Fruit fly (Drosophila melanogaster): ENCODE data around the gene CG9682.

Gene CG9682

dm6 chr3R:30258298-30258990 is 7.7 kb downstream of the CG9682 start:
- TF ChIP-seq noc (tag; optimal IDR thresholded peaks at IDR 0.05), result no peak

- no peak for TF ChIP-seq noc (tag; optimal IDR thresholded peaks at IDR 0.05)
Observed at dm6 chr3R:30258991-30259351, 8.2 kb downstream of the CG9682 start.

- no peak for TF ChIP-seq noc (tag; optimal IDR thresholded peaks at IDR 0.05)
Observed at dm6 chr3R:30259561-30259960, 8.8 kb downstream of the CG9682 start.

DNA sequence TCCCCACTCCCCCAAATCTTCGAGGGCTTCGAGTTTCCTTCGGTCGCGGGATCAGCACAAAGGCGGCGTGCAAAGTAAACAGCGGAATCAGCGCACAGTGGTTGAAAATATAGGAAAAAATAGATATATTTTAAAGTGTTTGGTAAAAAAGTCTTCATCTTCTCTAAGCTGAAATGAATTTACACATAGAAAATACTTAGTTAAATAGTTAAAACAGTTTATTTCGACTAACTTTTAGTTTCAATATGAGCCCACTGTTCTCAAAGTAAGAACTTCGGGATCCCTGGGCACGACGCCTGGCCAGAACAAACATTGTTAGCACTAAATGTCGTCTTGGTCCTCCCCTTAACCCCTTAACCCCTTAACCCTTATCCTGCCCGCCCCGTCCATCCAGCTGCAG is 11.1 kb downstream of the CG9682 start:
- TF ChIP-seq noc (tag; optimal IDR thresholded peaks at IDR 0.05), result no peak

dm6 chr3R:30263708-30264107 is 13.0 kb downstream of the CG9682 start:
- TF ChIP-seq noc (tag; optimal IDR thresholded peaks at IDR 0.05), result no peak

DNA sequence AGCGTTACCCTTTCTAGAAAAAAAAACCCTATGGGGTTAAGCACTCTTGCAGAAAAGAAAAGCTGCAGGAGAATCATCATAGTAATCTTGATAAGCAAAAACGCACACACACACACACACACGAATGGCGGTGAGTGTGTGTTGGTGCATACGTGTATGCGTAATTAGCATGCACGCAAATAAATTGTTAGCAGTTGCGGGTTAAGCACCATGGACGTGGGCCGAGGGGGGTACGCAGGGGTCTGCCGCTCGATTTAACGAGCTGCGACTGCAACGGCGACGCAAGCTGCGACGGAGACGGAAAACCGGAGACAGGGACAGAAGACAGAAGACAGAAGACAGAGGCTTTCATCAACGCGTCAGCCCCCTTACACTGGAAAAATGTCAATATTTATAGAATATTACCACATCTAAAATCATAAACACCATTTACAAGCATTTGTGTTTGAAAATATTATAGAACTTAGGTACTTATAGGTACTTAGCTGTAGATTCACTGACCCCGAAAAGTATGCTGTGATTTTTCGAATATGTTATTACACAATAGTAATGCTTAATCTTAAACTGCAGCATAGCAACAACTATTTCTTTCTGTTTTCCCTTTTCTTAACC is 14.0 kb downstream of the CG9682 start:
- TF ChIP-seq noc (tag; optimal IDR thresholded peaks at IDR 0.05), result no peak

- TF ChIP-seq noc (tag; optimal IDR thresholded peaks at IDR 0.05), result no peak
Observed at dm6 chr3R:30265420-30265819, 14.7 kb downstream of the CG9682 start.

dm6 chr3R:30268733-30269132 is 18.0 kb downstream of the CG9682 start:
- no peak for TF ChIP-seq noc (tag; optimal IDR thresholded peaks at IDR 0.05)

dm6 chr3R:30270318-30271119 is 19.8 kb downstream of the CG9682 start:
- TF ChIP-seq noc (tag; optimal IDR thresholded peaks at IDR 0.05), result no peak

dm6 chr3R:30271120-30271467 is 20.4 kb downstream of the CG9682 start:
- no peak for TF ChIP-seq noc (tag; optimal IDR thresholded peaks at IDR 0.05)

DNA sequence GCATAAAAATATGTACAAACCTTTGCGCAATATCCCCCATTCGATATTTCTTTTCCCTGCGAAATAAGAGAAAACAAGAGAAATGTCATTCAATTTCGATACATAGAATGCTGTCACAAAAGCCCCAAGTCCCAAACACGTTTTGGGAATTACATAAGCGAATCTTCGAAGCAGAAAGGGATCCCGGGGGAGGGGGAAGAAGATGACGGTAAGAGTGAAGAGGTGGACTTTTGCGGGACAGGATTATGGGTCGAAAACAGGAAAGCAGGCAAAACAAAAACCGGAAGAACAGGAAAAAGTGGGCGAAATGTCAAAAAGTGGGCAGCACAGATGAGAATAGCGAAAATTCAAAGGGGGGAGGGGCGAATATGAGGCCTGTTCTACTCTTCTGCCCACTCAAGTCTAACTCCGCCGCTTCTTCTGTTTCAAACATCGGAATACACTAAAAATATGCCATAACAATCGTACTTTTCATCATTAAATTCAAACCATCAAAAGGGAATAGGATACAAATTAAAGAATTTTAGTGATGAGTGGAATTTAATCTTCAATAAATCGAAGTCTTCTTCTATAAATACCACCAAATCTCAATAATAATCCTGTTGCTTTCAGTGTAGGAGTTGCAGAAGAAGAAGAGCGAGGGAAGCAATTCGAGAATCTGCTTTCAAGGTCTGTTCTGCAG is 21.6 kb downstream of the CG9682 start:
- TF ChIP-seq noc (tag; optimal IDR thresholded peaks at IDR 0.05), result no peak

dm6 chr3R:30272858-30273379 is 22.2 kb downstream of the CG9682 start:
- TF ChIP-seq noc (tag; optimal IDR thresholded peaks at IDR 0.05), result no peak

dm6 chr3R:30273898-30274297 is 23.2 kb downstream of the CG9682 start:
- no peak for TF ChIP-seq noc (tag; optimal IDR thresholded peaks at IDR 0.05)

- no peak for TF ChIP-seq noc (tag; optimal IDR thresholded peaks at IDR 0.05)
Observed at dm6 chr3R:30275970-30276369, 25.2 kb downstream of the CG9682 start.

- TF ChIP-seq noc (tag; optimal IDR thresholded peaks at IDR 0.05), result no peak
Observed at dm6 chr3R:30276482-30277282, 26.0 kb downstream of the CG9682 start.

Measured in whole organism, larva.